Fruit fly (Drosophila melanogaster) whole organism, embryonic: ENCODE measurements around the gene CG7069.

Experiments
- Atf-2 ChIP-seq: fragments of 200-800 bp; sonication (Bioruptor generic); optimal IDR thresholded peaks from 2 replicates; lab custom pipeline; 2016; ENCODE audit warnings: missing biosample characterization, missing genetic modification characterization
- Atf3 ChIP-seq: fragments of 200-800 bp; sonication (Bioruptor generic); optimal IDR thresholded peaks from 3 replicates; lab custom pipeline; 2016; ENCODE audit warnings: missing biosample characterization, missing genetic modification characterization
- Atf6 ChIP-seq: fragments of 200-800 bp; sonication (Bioruptor generic); IDR thresholded peaks from 2 replicates; pipeline ENCODE4 v1.3.6; 2022; ENCODE audit warnings: missing biosample characterization, missing genetic modification characterization
- CG10543 ChIP-seq: fragments of 200-800 bp; sonication (Bioruptor generic); optimal IDR thresholded peaks from 3 replicates; lab custom pipeline; 2017; ENCODE audit warnings: missing biosample characterization, mild to moderate bottlenecking, missing genetic modification characterization, moderate library complexity
- CG10565 ChIP-seq: fragments of 200-800 bp; sonication (Bioruptor generic); optimal IDR thresholded peaks from 3 replicates; lab custom pipeline; 2016; ENCODE audit warnings: missing biosample characterization, mild to moderate bottlenecking, missing genetic modification characterization
- CG11093 ChIP-seq: fragments of 200-800 bp; sonication (Bioruptor generic); IDR thresholded peaks from 3 replicates; pipeline ENCODE4 v1.3.6; 2022; ENCODE audit warnings: missing biosample characterization, missing genetic modification characterization
- CG11456 ChIP-seq: fragments of 200-800 bp; sonication (Bioruptor generic); IDR thresholded peaks from 3 replicates; pipeline ENCODE4 v1.3.6; 2022; ENCODE audit warnings: missing biosample characterization, missing genetic modification characterization
- CG11695 ChIP-seq: fragments of 200-800 bp; sonication (Bioruptor generic); IDR thresholded peaks from 3 replicates; pipeline ENCODE4 v1.3.6; 2022; ENCODE audit warnings: missing biosample characterization, missing genetic modification characterization
- CG12071 ChIP-seq: fragments of 200-800 bp; sonication (Bioruptor generic); optimal IDR thresholded peaks from 3 replicates; lab custom pipeline; 2018; ENCODE audit warnings: missing biosample characterization, mild to moderate bottlenecking, missing genetic modification characterization
- CG12942 ChIP-seq: fragments of 200-800 bp; sonication (Bioruptor generic); optimal IDR thresholded peaks from 3 replicates; lab custom pipeline; 2016; ENCODE audit warnings: missing biosample characterization, missing genetic modification characterization
- CG15073 ChIP-seq: fragments of 200-800 bp; sonication (Bioruptor generic); optimal IDR thresholded peaks from 2 replicates; lab custom pipeline; 2016; ENCODE audit warnings: missing biosample characterization, missing genetic modification characterization
- CG15269 ChIP-seq: fragments of 200-800 bp; sonication (Bioruptor generic); optimal IDR thresholded peaks from 2 replicates; lab custom pipeline; 2018; ENCODE audit warnings: missing biosample characterization, mild to moderate bottlenecking, missing genetic modification characterization, moderate library complexity
- CG17802 ChIP-seq: fragments of 200-800 bp; sonication (Bioruptor generic); optimal IDR thresholded peaks from 2 replicates; lab custom pipeline; 2018; ENCODE audit warnings: missing biosample characterization, mild to moderate bottlenecking, missing genetic modification characterization, moderate library complexity
- CG6175 ChIP-seq: fragments of 200-800 bp; sonication (Bioruptor generic); IDR thresholded peaks from 3 replicates; pipeline ENCODE4 v1.3.6; 2022; ENCODE audit warnings: missing biosample characterization, missing genetic modification characterization
- CG6854 ChIP-seq: fragments of 200-800 bp; sonication (Bioruptor generic); optimal IDR thresholded peaks from 3 replicates; lab custom pipeline; 2017; ENCODE audit warnings: missing biosample characterization, mild to moderate bottlenecking, missing genetic modification characterization
- CG7987 ChIP-seq: fragments of 200-800 bp; sonication (Bioruptor generic); optimal IDR thresholded peaks from 2 replicates; lab custom pipeline; 2018; ENCODE audit warnings: missing biosample characterization, mild to moderate bottlenecking, missing genetic modification characterization, moderate library complexity
- Dbx ChIP-seq: fragments of 200-800 bp; sonication (Bioruptor generic); IDR thresholded peaks from 3 replicates; pipeline ENCODE4 v1.3.6; 2022; ENCODE audit warnings: missing biosample characterization, missing genetic modification characterization
- Dip3 ChIP-seq: fragments of 200-800 bp; sonication (Bioruptor generic); optimal IDR thresholded peaks from 3 replicates; lab custom pipeline; 2016; ENCODE audit warnings: missing biosample characterization, missing genetic modification characterization
- Dp ChIP-seq: fragments of 200-800 bp; sonication (Bioruptor generic); optimal IDR thresholded peaks from 2 replicates; lab custom pipeline; 2018; ENCODE audit warnings: missing biosample characterization, mild to moderate bottlenecking, missing genetic modification characterization, moderate library complexity
- Elba2 ChIP-seq: fragments of 200-800 bp; sonication (Bioruptor generic); optimal IDR thresholded peaks from 3 replicates; lab custom pipeline; 2016; ENCODE audit warnings: missing biosample characterization, missing genetic modification characterization
- GATAe ChIP-seq: fragments of 200-800 bp; sonication (Bioruptor generic); conservative IDR thresholded peaks from 2 replicates; pipeline ENCODE4 v1.3.6; 2022; ENCODE audit warnings: missing biosample characterization, missing genetic modification characterization
- Jarid2 ChIP-seq: fragments of 200-800 bp; sonication (Bioruptor generic); optimal IDR thresholded peaks from 3 replicates; lab custom pipeline; 2017; ENCODE audit warnings: mild to moderate bottlenecking, missing biosample characterization, missing genetic modification reagents, missing genetic modification characterization
- MBD-R2 ChIP-seq: fragments of 200-800 bp; sonication (Bioruptor generic); IDR thresholded peaks from 2 replicates; pipeline ENCODE4 v1.3.6; 2022; ENCODE audit warnings: missing biosample characterization, missing genetic modification characterization
- Med ChIP-seq: fragments of 200-800 bp; sonication (Bioruptor generic); peaks from one replicate; lab custom pipeline; 2016; ENCODE audit warnings: missing biosample characterization, missing genetic modification characterization, mild to moderate bottlenecking, inconsistent platforms, moderate library complexity
- Myb ChIP-seq: fragments of 200-800 bp; sonication (Bioruptor generic); optimal IDR thresholded peaks from 2 replicates; lab custom pipeline; 2016; ENCODE audit warnings: missing biosample characterization, missing genetic modification characterization
- PHDP ChIP-seq: fragments of 200-800 bp; sonication (Bioruptor generic); optimal IDR thresholded peaks from 3 replicates; lab custom pipeline; 2018; ENCODE audit warnings: missing biosample characterization, mild to moderate bottlenecking, missing genetic modification characterization, moderate library complexity
- Ravus ChIP-seq: fragments of 200-800 bp; sonication (Bioruptor generic); IDR thresholded peaks from 2 replicates; pipeline ENCODE4 v1.3.6; 2022; ENCODE audit warnings: missing biosample characterization, missing genetic modification characterization
- Scr ChIP-seq: fragments of 200-800 bp; sonication (Bioruptor generic); IDR thresholded peaks from 2 replicates; pipeline ENCODE4 v1.3.6; 2022; ENCODE audit warnings: missing biosample characterization, missing genetic modification characterization; ENCODE audit not compliant: partially characterized antibody
- Sry-δ ChIP-seq: fragments of 200-800 bp; sonication (Bioruptor generic); optimal IDR thresholded peaks from 2 replicates; lab custom pipeline; 2016; ENCODE audit warnings: missing biosample characterization, missing genetic modification characterization
- Tbp ChIP-seq: fragments of >200 bp; optimal IDR thresholded peaks from 2 replicates; lab custom pipeline; 2018; ENCODE audit warnings: missing biosample characterization, missing genetic modification characterization
- Usf ChIP-seq: fragments of 200-800 bp; sonication (Bioruptor generic); optimal IDR thresholded peaks from 2 replicates; lab custom pipeline; 2017; ENCODE audit warnings: missing genotype, missing biosample characterization, missing genetic modification characterization
- YL-1 ChIP-seq: fragments of 200-800 bp; sonication (Bioruptor generic); optimal IDR thresholded peaks from 3 replicates; lab custom pipeline; 2017; ENCODE audit warnings: missing biosample characterization, mild to moderate bottlenecking, missing genetic modification characterization
- ara ChIP-seq: fragments of 200-800 bp; sonication (Bioruptor generic); IDR thresholded peaks from 2 replicates; pipeline ENCODE4 v1.3.6; 2022; ENCODE audit warnings: missing biosample characterization, missing genetic modification characterization
- crc ChIP-seq: fragments of 200-800 bp; sonication (Bioruptor generic); optimal IDR thresholded peaks from 2 replicates; lab custom pipeline; 2016; ENCODE audit warnings: missing biosample characterization, missing genetic modification characterization
- dpn ChIP-seq, 2 experiments: fragments of 200-800 bp; sonication (Bioruptor generic); optimal IDR thresholded peaks; 3 replicates each; lab custom pipeline; 2016; ENCODE audit warnings: missing biosample characterization in 2 of 2, missing genetic modification characterization in 2 of 2
- esg ChIP-seq: fragments of 200-800 bp; sonication (Bioruptor generic); conservative IDR thresholded peaks from 2 replicates; pipeline ENCODE4 v1.3.6; 2022; ENCODE audit warnings: missing biosample characterization, missing genetic modification characterization
- fd3F ChIP-seq: fragments of 200-800 bp; sonication (Bioruptor generic); optimal IDR thresholded peaks from 2 replicates; lab custom pipeline; 2018; ENCODE audit warnings: missing biosample characterization, mild to moderate bottlenecking, missing genetic modification characterization, moderate library complexity
- fd96Cb ChIP-seq: fragments of 200-800 bp; sonication (Bioruptor generic); optimal IDR thresholded peaks from 2 replicates; lab custom pipeline; 2018; ENCODE audit warnings: missing biosample characterization, mild to moderate bottlenecking, missing genetic modification characterization, moderate library complexity
- ftz-f1 ChIP-seq: fragments of 200-800 bp; sonication (Bioruptor generic); optimal IDR thresholded peaks from 2 replicates; lab custom pipeline; 2016; ENCODE audit warnings: missing biosample characterization, missing genetic modification characterization
- gcm ChIP-seq: fragments of 200-800 bp; sonication (Bioruptor generic); optimal IDR thresholded peaks from 2 replicates; lab custom pipeline; 2019; ENCODE audit warnings: missing biosample characterization, mild to moderate bottlenecking, missing genetic modification characterization, moderate library complexity
- knrl ChIP-seq: fragments of 200-800 bp; sonication (Bioruptor generic); IDR thresholded peaks from 3 replicates; pipeline ENCODE4 v1.3.6; 2022; ENCODE audit warnings: missing biosample characterization, missing genetic modification characterization; ENCODE audit not compliant: partially characterized antibody
- onecut ChIP-seq: fragments of 200-800 bp; sonication (Bioruptor generic); IDR thresholded peaks from 2 replicates; pipeline ENCODE4 v1.3.6; 2022; ENCODE audit warnings: missing biosample characterization, missing genetic modification characterization
- pfk ChIP-seq: fragments of 200-800 bp; sonication (Bioruptor generic); optimal IDR thresholded peaks from 2 replicates; lab custom pipeline; 2018; ENCODE audit warnings: missing biosample characterization, mild to moderate bottlenecking, missing genetic modification characterization, moderate library complexity
- psq ChIP-seq: fragments of 200-800 bp; sonication (Bioruptor generic); optimal IDR thresholded peaks from 2 replicates; lab custom pipeline; 2017; ENCODE audit warnings: missing biosample characterization, missing genetic modification characterization
- run ChIP-seq: fragments of 200-800 bp; sonication (Bioruptor generic); optimal IDR thresholded peaks from 3 replicates; lab custom pipeline; 2018; ENCODE audit warnings: missing biosample characterization, mild to moderate bottlenecking, missing genetic modification characterization
- sens ChIP-seq: fragments of 200-800 bp; sonication (Bioruptor generic); peaks from one replicate; lab custom pipeline; 2016; ENCODE audit warnings: missing biosample characterization, missing genetic modification characterization
- slbo ChIP-seq: fragments of 200-800 bp; sonication (Bioruptor generic); IDR thresholded peaks from 2 replicates; pipeline ENCODE4 v1.3.6; 2022; ENCODE audit warnings: missing biosample characterization, missing genetic modification characterization
- tup ChIP-seq: fragments of 200-800 bp; sonication (Bioruptor generic); optimal IDR thresholded peaks from 2 replicates; lab custom pipeline; 2016; ENCODE audit warnings: missing biosample characterization, mild to moderate bottlenecking, missing genetic modification characterization, moderate library complexity
- z ChIP-seq: fragments of 200-800 bp; sonication (Bioruptor generic); IDR thresholded peaks from 3 replicates; pipeline ENCODE4 v1.3.6; 2022; ENCODE audit warnings: missing biosample characterization, missing genetic modification characterization
- zfh1 ChIP-seq: fragments of 200-800 bp; sonication (Bioruptor generic); IDR thresholded peaks from 3 replicates; pipeline ENCODE4 v1.3.6; 2022; ENCODE audit warnings: missing biosample characterization, missing genetic modification characterization

CG7069 gene

DNA sequence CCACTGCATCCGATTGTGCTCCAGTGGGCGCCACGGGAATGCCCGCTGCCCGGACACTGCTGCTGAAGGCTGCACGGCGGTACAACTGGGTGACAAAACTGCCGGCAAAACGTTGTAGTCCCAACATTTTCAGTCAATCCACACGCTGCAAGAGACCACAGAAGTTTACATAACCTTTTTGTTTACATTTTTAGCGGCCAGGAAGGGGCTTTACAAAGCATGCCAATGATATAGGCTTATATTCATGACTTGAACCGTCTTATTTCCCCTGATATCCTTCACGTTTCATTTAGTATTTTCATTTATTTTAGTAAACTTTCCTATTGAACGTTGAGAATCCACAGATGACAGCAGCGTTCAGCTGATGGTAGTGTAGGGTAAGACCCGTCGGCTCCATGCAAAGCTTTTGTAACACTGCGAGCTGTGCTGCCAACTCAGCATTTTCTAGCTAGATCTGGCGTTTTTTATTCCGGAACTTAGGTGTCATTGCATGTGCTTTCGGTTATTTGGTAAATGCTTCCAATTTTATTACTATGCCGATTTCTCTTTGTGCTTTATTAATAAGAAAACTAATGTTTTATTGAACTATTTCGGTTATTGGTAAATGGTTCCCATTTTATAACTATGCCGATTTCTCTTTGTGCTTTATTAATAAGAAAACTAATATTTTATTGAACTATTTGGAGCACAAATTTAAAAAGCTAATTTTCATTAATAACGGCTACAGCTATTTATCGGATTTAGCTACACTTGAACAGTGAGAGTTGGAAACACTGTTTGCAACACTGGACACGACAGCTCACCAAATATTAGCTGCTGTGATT is 38.1 kb downstream of the CG7069 start, which contains the start of the genes CG13850 and lqfR (continued):
- TF ChIP-seq fd96Cb (tag; lab: Kevin White, UChicago) = peak; percentile 58
- peak; percentile 6 for TF ChIP-seq CG7987 (GFP tag; lab: Kevin White, UChicago)
- no peak for TF ChIP-seq CG11093 (GFP tag; lab: Robert Waterston, UW)
- TF ChIP-seq Dp (GFP tag; lab: Kevin White, UChicago) = no peak
- TF ChIP-seq slbo (GFP tag; lab: Robert Waterston, UW) = peak; percentile 79
- no peak for TF ChIP-seq CG15269 (tag; lab: Kevin White, UChicago)
- peak; percentile 8 for TF ChIP-seq psq (GFP tag; lab: Kevin White, UChicago)
- peak; percentile 84 to 88 for TF ChIP-seq dpn (GFP tag; optimal IDR thresholded peaks at IDR 0.05; lab: Kevin White, UChicago)
- peak; percentile 6 for TF ChIP-seq CG6854 (GFP tag; lab: Kevin White, UChicago)
- peak; percentile 77 for TF ChIP-seq CG12942 (GFP tag; lab: Kevin White, UChicago)
- peak; percentile 75 for TF ChIP-seq Atf-2
- TF ChIP-seq CG12071 = no peak
- peak; percentile 14; the same call in 1 of the 3 replicates for TF ChIP-seq zfh1 (GFP tag; lab: Robert Waterston, UW)
- TF ChIP-seq YL-1 (GFP tag; lab: Kevin White, UChicago) = peak; percentile 71
- TF ChIP-seq Elba2 (GFP tag; lab: Kevin White, UChicago) = peak; percentile 71
- peak; percentile 12 for TF ChIP-seq CG10565 (GFP tag; lab: Kevin White, UChicago)
- TF ChIP-seq Dip3 (GFP tag; lab: Kevin White, UChicago) = peak; percentile 80
- TF ChIP-seq Scr (GFP tag; lab: Robert Waterston, UW) = no peak
- no peak for TF ChIP-seq PHDP (tag; lab: Kevin White, UChicago)
- peak; percentile 56 for TF ChIP-seq crc
- TF ChIP-seq CG17802 (tag; lab: Kevin White, UChicago) = peak; percentile 9
- no peak for TF ChIP-seq Atf6 (GFP tag; lab: Robert Waterston, UW)
- no peak for TF ChIP-seq Ravus (GFP tag; lab: Robert Waterston, UW)
- no peak for TF ChIP-seq GATAe (GFP tag; lab: Robert Waterston, UW)
- no peak for TF ChIP-seq Jarid2 (GFP tag; lab: Kevin White, UChicago)
- no peak for TF ChIP-seq CG15073 (GFP tag; lab: Kevin White, UChicago)
- peak; percentile 12 for TF ChIP-seq ftz-f1 (GFP tag; lab: Kevin White, UChicago)
- peak; percentile 53; the same call in 1 of the 2 replicates for TF ChIP-seq esg
- no peak for TF ChIP-seq run (tag; lab: Kevin White, UChicago)
- peak; percentile 65 for TF ChIP-seq CG11456 (GFP tag; lab: Robert Waterston, UW)
- peak; percentile 83 for TF ChIP-seq Myb (GFP tag; lab: Kevin White, UChicago)
- TF ChIP-seq gcm (GFP tag; lab: Kevin White, UChicago) = no peak
- peak; percentile 48 for TF ChIP-seq tup (GFP tag; lab: Kevin White, UChicago)
- peak; percentile 94 for TF ChIP-seq sens (GFP tag; lab: Kevin White, UChicago)
- TF ChIP-seq fd3F (GFP tag; lab: Kevin White, UChicago) = peak; percentile 38
- TF ChIP-seq CG10543 (GFP tag; lab: Kevin White, UChicago) = peak; percentile 82
- TF ChIP-seq pfk (GFP tag; lab: Kevin White, UChicago) = peak; percentile 11
- peak; percentile 50 for TF ChIP-seq Sry-δ (GFP tag; lab: Kevin White, UChicago)
- no peak for TF ChIP-seq knrl (GFP tag; lab: Robert Waterston, UW)
- no peak for TF ChIP-seq ara (GFP tag; lab: Robert Waterston, UW)
- peak; percentile 41; the same call in 1 of the 2 replicates for TF ChIP-seq onecut (GFP tag; lab: Robert Waterston, UW)
- TF ChIP-seq Tbp (GFP tag; lab: Kevin White, UChicago) = peak; percentile 76
- TF ChIP-seq CG6175 = no peak
- peak; percentile 73 for TF ChIP-seq Usf
- peak; percentile 96 for TF ChIP-seq Med (GFP tag; lab: Kevin White, UChicago)
- peak; percentile 69 for TF ChIP-seq Dbx (GFP tag; lab: Robert Waterston, UW)
- no peak for TF ChIP-seq z (GFP tag; lab: Robert Waterston, UW)
- no peak for TF ChIP-seq CG11695
- peak; percentile 76 for TF ChIP-seq MBD-R2 (GFP tag; lab: Robert Waterston, UW)
- peak; percentile 37 for TF ChIP-seq Atf3
